Fruit fly (Drosophila melanogaster): Measurements from ENCODE around the gene CG11760.

The CG11760 gene

dm6 chr3R:8670529-8671491 is 48.2 kb upstream of the CG11760 start, which contains the start of gene p (continued):
- TF ChIP-seq tna (GFP tag; IDR thresholded peaks at IDR 0.05; ENCODE audit: partially characterized antibody) (no peak), Dek (tag; optimal IDR thresholded peaks at IDR 0.05) (no peak), phol (tag; optimal IDR thresholded peaks at IDR 0.05) (peak; percentile 38), kni (GFP tag; optimal IDR thresholded peaks at IDR 0.05) (peak; percentile 63), shn (GFP tag; optimal IDR thresholded peaks at IDR 0.05) (peak; percentile 39), Hr3 (GFP tag; optimal IDR thresholded peaks at IDR 0.05) (peak; percentile 25), nom (GFP tag; optimal IDR thresholded peaks at IDR 0.05) (no peak), fu2 (GFP tag; optimal IDR thresholded peaks at IDR 0.05) (peak; percentile 45), Six4 (GFP tag; optimal IDR thresholded peaks at IDR 0.05) (peak; percentile 24), CG2202 (tag; optimal IDR thresholded peaks at IDR 0.05) (peak; percentile 15), CG14667 (GFP tag; IDR thresholded peaks at IDR 0.05) (no peak), CG32532 (GFP tag; IDR thresholded peaks at IDR 0.05) (peak; percentile 55; the same call in 1 of the 2 replicates), esg (GFP tag; conservative IDR thresholded peaks at IDR 0.05) (no peak), CG8478 (optimal IDR thresholded peaks at IDR 0.05) (no peak), CG16813 (GFP tag; IDR thresholded peaks at IDR 0.05; ENCODE audit: partially characterized antibody) (no peak), prd (optimal IDR thresholded peaks at IDR 0.05) (no peak), prd (GFP tag; IDR thresholded peaks at IDR 0.05) (peak; percentile 37; the same call in 1 of the 3 replicates), CG33557 (GFP tag; optimal IDR thresholded peaks at IDR 0.05) (peak; percentile 63), CG34422 (GFP tag; IDR thresholded peaks at IDR 0.05) (no peak), chif (GFP tag; optimal IDR thresholded peaks at IDR 0.05) (peak in 1 of 2 experiments; percentile 31), HmgZ (tag; optimal IDR thresholded peaks at IDR 0.05) (peak; percentile 37), pzg (GFP tag; optimal IDR thresholded peaks at IDR 0.05) (peak; percentile 5), CG14965 (GFP tag; optimal IDR thresholded peaks at IDR 0.05; ENCODE audit: borderline replicate concordance) (no peak), croc (GFP tag; conservative IDR thresholded peaks at IDR 0.05) (no peak), CG16779 (GFP tag; IDR thresholded peaks at IDR 0.05) (no peak), CG31365 (tag; optimal IDR thresholded peaks at IDR 0.05) (no peak), CG9727 (GFP tag; optimal IDR thresholded peaks at IDR 0.05) (peak; percentile 37), Ssrp (tag; optimal IDR thresholded peaks at IDR 0.05) (no peak), CG3838 (GFP tag; optimal IDR thresholded peaks at IDR 0.05) (no peak), ATbp (GFP tag; optimal IDR thresholded peaks at IDR 0.05) (peak; percentile 42), Opbp (GFP tag; IDR thresholded peaks at IDR 0.05; ENCODE audit: partially characterized antibody) (no peak), CG43689 (GFP tag; IDR thresholded peaks at IDR 0.05) (no peak), wor (GFP tag; IDR thresholded peaks at IDR 0.05) (no peak), tup (GFP tag; optimal IDR thresholded peaks at IDR 0.05) (no peak), ash1 (GFP tag; optimal IDR thresholded peaks at IDR 0.05) (no peak), CG4707 (GFP tag; optimal IDR thresholded peaks at IDR 0.05) (peak; percentile 58), Dbx (GFP tag; IDR thresholded peaks at IDR 0.05) (0 out of 3 replicates have a peak, but pooled peaks have one; percentile 25), CG2875 (GFP tag; optimal IDR thresholded peaks at IDR 0.05) (no peak), ems (GFP tag; optimal IDR thresholded peaks at IDR 0.05) (peak; percentile 51), Ada2b (GFP tag; IDR thresholded peaks at IDR 0.05) (no peak), Neu2 (GFP tag; optimal IDR thresholded peaks at IDR 0.05; ENCODE audit: borderline replicate concordance) (peak; percentile 44), ranshi (GFP tag; IDR thresholded peaks at IDR 0.05) (no peak), scrt (GFP tag; optimal IDR thresholded peaks at IDR 0.05) (no peak), fd64A (GFP tag; optimal IDR thresholded peaks at IDR 0.05) (peak; percentile 38), cwo (GFP tag; optimal IDR thresholded peaks at IDR 0.05) (peak; percentile 78), CG17612 (GFP tag; IDR thresholded peaks at IDR 0.05) (no peak), Camta (GFP tag; optimal IDR thresholded peaks at IDR 0.05) (no peak), CG2129 (GFP tag; IDR thresholded peaks at IDR 0.05; ENCODE audit: partially characterized antibody) (no peak)
